Worm (Caenorhabditis elegans) whole organism, L4 larva: ENCODE results near the gene sre-30.

ENCODE experiments used
- F10B5.3 ChIP-seq: sonication (generic microtip); optimal IDR thresholded peaks from 2 replicates; lab custom pipeline; 2016; ENCODE audit warnings: mild to moderate bottlenecking, missing genetic modification characterization, missing compliant biosample characterization
- F37D6.2 ChIP-seq: sonication (generic microtip); optimal IDR thresholded peaks from 2 replicates; lab custom pipeline; 2016; ENCODE audit warnings: mild to moderate bottlenecking, missing genetic modification characterization, missing compliant biosample characterization
- F44E2.7 ChIP-seq: fragments of 200-800 bp; sonication (Bioruptor generic); IDR thresholded peaks from 2 replicates; pipeline ENCODE4 v2.1.2; 2022; ENCODE audit warnings: missing genetic modification characterization, missing compliant biosample characterization
- F49E8.2 ChIP-seq: sonication (generic microtip); optimal IDR thresholded peaks from 2 replicates; lab custom pipeline; 2016; ENCODE audit warnings: missing compliant biosample characterization, mild to moderate bottlenecking, missing genetic modification characterization, borderline replicate concordance
- R02D3.7 ChIP-seq: fragments of 150-350 bp; sonication (generic microtip); optimal IDR thresholded peaks from 3 replicates; lab custom pipeline; 2014; ENCODE audit warnings: missing biosample characterization, missing genetic modification characterization
- T20F7.1 ChIP-seq: fragments of 200-800 bp; sonication (Bioruptor generic); optimal IDR thresholded peaks from 2 replicates; lab custom pipeline; 2018; ENCODE audit warnings: mild to moderate bottlenecking, missing genetic modification characterization, missing compliant biosample characterization
- Y105C5A.15 ChIP-seq: fragments of 200-800 bp; sonication (Bioruptor generic); IDR thresholded peaks from 2 replicates; pipeline ENCODE4 v1.3.6; 2022; ENCODE audit warnings: missing genetic modification characterization, missing compliant biosample characterization
- aha-1 ChIP-seq: fragments of 150-350 bp; peaks from one replicate; lab custom pipeline; 2014; ENCODE audit warnings: missing biosample characterization, missing genetic modification characterization
- ceh-82 ChIP-seq: sonication (generic microtip); optimal IDR thresholded peaks from 2 replicates; lab custom pipeline; 2017; ENCODE audit warnings: missing biosample characterization, missing genetic modification characterization
- ces-1 ChIP-seq: fragments of 150-350 bp; sonication (generic microtip); optimal IDR thresholded peaks from 4 replicates; lab custom pipeline; 2014; ENCODE audit warnings: missing biosample characterization, missing genetic modification reagents, missing genetic modification characterization
- cey-2 ChIP-seq: sonication (generic microtip); optimal IDR thresholded peaks from 3 replicates; lab custom pipeline; 2017; ENCODE audit warnings: missing genetic modification characterization, mild to moderate bottlenecking, missing compliant biosample characterization, antibody characterized with exemption, borderline replicate concordance; ENCODE audit not compliant: insufficient read depth
- daf-12 ChIP-seq: fragments of 150-350 bp; optimal IDR thresholded peaks from 2 replicates; lab custom pipeline; 2014; ENCODE audit warnings: missing biosample characterization, missing genetic modification reagents, missing genetic modification characterization
- daf-16 ChIP-seq, 3 experiments: sonication (generic microtip); optimal IDR thresholded peaks; 2 replicates each; lab custom pipeline; 2016 to 2017; ENCODE audit warnings: missing genetic modification characterization in 3 of 3, missing genetic modification reagents in 3 of 3, mild to moderate bottlenecking in 2 of 3, missing compliant biosample characterization in 2 of 3, missing biosample characterization in 1 of 3, moderate library complexity in 1 of 3
- dmd-6 ChIP-seq: fragments of 200-800 bp; sonication (Bioruptor generic); IDR thresholded peaks from 2 replicates; pipeline ENCODE4 v1.3.6; 2022; ENCODE audit warnings: missing genetic modification reagents, missing genetic modification characterization, missing compliant biosample characterization
- dmd-8 ChIP-seq: fragments of 200-800 bp; sonication (Bioruptor generic); IDR thresholded peaks from 2 replicates; pipeline ENCODE4 v1.3.6; 2022; ENCODE audit warnings: missing genetic modification characterization, missing compliant biosample characterization
- dmd-9 ChIP-seq: fragments of 200-800 bp; sonication (Bioruptor generic); IDR thresholded peaks from 2 replicates; pipeline ENCODE4 v1.3.6; 2022; ENCODE audit warnings: missing genetic modification reagents, missing genetic modification characterization, missing compliant biosample characterization
- egl-43 ChIP-seq: fragments of 200-800 bp; sonication (Bioruptor generic); IDR thresholded peaks from 2 replicates; pipeline ENCODE4 v1.3.6; 2022; ENCODE audit warnings: missing genetic modification reagents, missing genetic modification characterization, missing compliant biosample characterization
- hmg-1.1 ChIP-seq: fragments of 200-800 bp; sonication (Bioruptor generic); IDR thresholded peaks from 2 replicates; pipeline ENCODE4 v1.3.6; 2022; ENCODE audit warnings: missing genetic modification reagents, missing genetic modification characterization, missing compliant biosample characterization
- lim-7 ChIP-seq: fragments of 200-800 bp; sonication (Bioruptor generic); IDR thresholded peaks from 2 replicates; pipeline ENCODE4 v1.3.6; 2022; ENCODE audit warnings: missing genetic modification characterization, missing compliant biosample characterization
- lin-13 ChIP-seq: fragments of 150-350 bp; optimal IDR thresholded peaks from 2 replicates; lab custom pipeline; 2014; ENCODE audit warnings: missing biosample characterization, missing genetic modification reagents, missing genetic modification characterization
- lin-15B ChIP-seq: fragments of 150-350 bp; sonication (generic microtip); optimal IDR thresholded peaks from 3 replicates; lab custom pipeline; 2014; ENCODE audit warnings: missing biosample characterization, missing genetic modification characterization
- lin-39 ChIP-seq: fragments of 150-350 bp; optimal IDR thresholded peaks from 2 replicates; lab custom pipeline; 2014; ENCODE audit warnings: missing biosample characterization, missing genetic modification reagents, missing genetic modification characterization
- mes-2 ChIP-seq: sonication (generic microtip); optimal IDR thresholded peaks from 2 replicates; lab custom pipeline; 2016; ENCODE audit warnings: missing genotype, mild to moderate bottlenecking, missing genetic modification characterization, missing compliant biosample characterization; ENCODE audit not compliant: poor library complexity, severe bottlenecking
- nhr-10 ChIP-seq: fragments of 150-350 bp; optimal IDR thresholded peaks from 2 replicates; lab custom pipeline; 2014; ENCODE audit warnings: missing biosample characterization, missing genetic modification characterization
- nhr-25 ChIP-seq: sonication (generic microtip); optimal IDR thresholded peaks from 2 replicates; lab custom pipeline; 2017; ENCODE audit warnings: missing genetic modification characterization, mild to moderate bottlenecking, missing compliant biosample characterization, antibody characterized with exemption, moderate library complexity, borderline replicate concordance; ENCODE audit not compliant: insufficient read depth
- nhr-28 ChIP-seq: fragments of 150-350 bp; optimal IDR thresholded peaks from 2 replicates; lab custom pipeline; 2014; ENCODE audit warnings: missing biosample characterization, missing genetic modification characterization
- nhr-6 ChIP-seq: fragments of 150-350 bp; optimal IDR thresholded peaks from 2 replicates; lab custom pipeline; 2014; ENCODE audit warnings: missing biosample characterization, missing genetic modification characterization
- pha-4 ChIP-seq, 2 experiments: fragments of 150-350 bp in 1 of 2; fragments of 200-800 bp in 1 of 2; sonication (Bioruptor generic) in 1 of 2; IDR thresholded peaks in 1 of 2; optimal IDR thresholded peaks in 1 of 2; 2 replicates each; pipeline versions ENCODE4 v1.3.6 to Lab custom; 2014 to 2022; ENCODE audit warnings: missing genetic modification characterization in 2 of 2, missing genetic modification reagents in 2 of 2, missing biosample characterization in 1 of 2, missing compliant biosample characterization in 1 of 2
- php-3 ChIP-seq: fragments of 200-800 bp; sonication (Bioruptor generic); IDR thresholded peaks from 2 replicates; pipeline ENCODE4 v1.3.6; 2022; ENCODE audit warnings: missing genetic modification reagents, missing genetic modification characterization, missing compliant biosample characterization
- pqm-1 ChIP-seq: sonication (generic microtip); optimal IDR thresholded peaks from 2 replicates; lab custom pipeline; 2017; ENCODE audit warnings: missing biosample characterization, missing genetic modification characterization
- set-16 ChIP-seq: fragments of 200-800 bp; sonication (Bioruptor generic); IDR thresholded peaks from 2 replicates; pipeline ENCODE4 v1.3.6; 2022; ENCODE audit warnings: missing genetic modification reagents, missing genetic modification characterization, missing compliant biosample characterization
- snpc-4 ChIP-seq: fragments of 150-350 bp; optimal IDR thresholded peaks from 2 replicates; lab custom pipeline; 2014; ENCODE audit warnings: missing biosample characterization, missing genetic modification characterization
- tag-97 ChIP-seq: fragments of 200-800 bp; sonication (Bioruptor generic); IDR thresholded peaks from 2 replicates; pipeline ENCODE4 v1.3.6; 2022; ENCODE audit warnings: missing genetic modification characterization, missing compliant biosample characterization
- unc-62 ChIP-seq, 3 experiments: fragments of 150-350 bp in 1 of 3; sonication (generic microtip); optimal IDR thresholded peaks in 2 of 3; peaks in 1 of 3; 1 replicate in 1 of 3; 2 replicates in 2 of 3; lab custom pipeline; 2014 to 2017; ENCODE audit warnings: missing biosample characterization in 3 of 3, missing genetic modification characterization in 3 of 3, missing genetic modification reagents in 3 of 3, missing genotype in 1 of 3
- vab-7 ChIP-seq: fragments of 200-800 bp; sonication (Bioruptor generic); IDR thresholded peaks from 2 replicates; pipeline ENCODE4 v1.3.6; 2022; ENCODE audit warnings: missing genetic modification reagents, missing genetic modification characterization, missing compliant biosample characterization
- zfp-2 ChIP-seq: sonication (generic microtip); optimal IDR thresholded peaks from 2 replicates; lab custom pipeline; 2016; ENCODE audit warnings: mild to moderate bottlenecking, missing genetic modification characterization, missing compliant biosample characterization
- ztf-11 ChIP-seq: fragments of 150-350 bp; optimal IDR thresholded peaks from 2 replicates; lab custom pipeline; 2014; ENCODE audit warnings: missing biosample characterization, missing genetic modification characterization
- ztf-7 ChIP-seq: fragments of 150-350 bp; optimal IDR thresholded peaks from 2 replicates; lab custom pipeline; 2014; ENCODE audit warnings: missing biosample characterization, missing genetic modification characterization

The sre-30 gene

DNA sequence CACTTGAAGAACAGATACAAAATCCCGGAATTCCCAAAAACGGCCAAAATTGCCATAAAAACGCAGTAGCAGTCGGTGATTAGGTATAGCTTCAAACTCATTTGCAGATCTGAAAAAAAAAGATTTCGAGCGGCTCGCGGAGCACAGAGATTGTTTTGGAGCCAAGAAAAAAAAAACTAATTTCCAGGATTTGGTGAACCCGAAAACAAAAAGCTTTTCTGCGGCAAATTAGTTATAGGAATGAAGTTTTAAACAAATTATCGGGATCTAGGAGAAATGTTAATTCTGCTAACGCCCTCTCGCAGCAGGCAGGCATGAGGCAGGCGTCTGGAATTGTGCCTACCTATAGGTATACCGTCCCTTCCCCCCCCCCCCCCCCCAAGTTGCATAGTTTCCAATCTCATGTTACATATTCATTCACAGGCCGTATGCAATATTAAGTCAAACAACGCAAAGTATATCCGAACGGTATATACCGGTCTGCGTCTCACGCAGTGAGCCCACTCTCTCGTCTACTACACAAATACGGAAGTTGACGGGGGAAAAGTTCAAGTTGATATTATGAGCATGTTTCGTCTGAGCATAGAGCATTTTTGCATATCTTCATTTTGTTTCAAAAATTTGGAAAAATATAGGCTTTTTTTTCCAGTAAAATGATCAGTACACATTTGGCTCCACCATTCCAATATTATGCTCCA is 38.5 kb upstream of the sre-30 start, which contains the start of the genes W05H5.1 and pitr-6:
W05H5.1 (minus strand) TSS at position 101 of the 698 bp plus-strand sequence.
pitr-6 (plus strand) TSS at position 648 of the 698 bp plus-strand sequence.
- TF ChIP-seq php-3 (GFP tag; lab: Robert Waterston, UW) (no peak), aha-1 (tag; lab: Kevin White, UChicago) (peak; percentile 55)

DNA sequence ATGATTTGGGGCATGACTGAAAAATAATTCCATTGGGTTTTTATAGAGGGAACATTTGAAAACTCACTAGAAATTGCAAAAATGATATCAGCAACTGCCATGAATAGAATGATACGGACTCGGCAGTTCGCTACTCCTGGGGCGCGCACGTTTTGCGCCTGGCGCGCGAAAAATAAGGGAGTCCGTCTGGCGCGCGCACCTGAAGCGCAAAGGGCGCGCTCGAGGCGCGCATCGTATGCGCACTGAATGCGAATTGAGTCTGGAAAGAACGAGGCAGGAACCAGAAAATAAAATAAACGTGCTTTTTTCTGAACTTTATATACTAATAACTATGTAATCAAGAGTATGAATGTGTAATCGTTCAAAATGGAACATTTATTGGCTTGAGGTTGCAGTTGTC is 34.9 kb upstream of the sre-30 start, which contains the start of gene Y57A10C.10:
Y57A10C.10 (minus strand) TSS at position 101 of the 400 bp plus-strand sequence.
- peak; percentile 12; the same call in 1 of the 2 replicates for TF ChIP-seq set-16 (GFP tag; lab: Robert Waterston, UW)

DNA sequence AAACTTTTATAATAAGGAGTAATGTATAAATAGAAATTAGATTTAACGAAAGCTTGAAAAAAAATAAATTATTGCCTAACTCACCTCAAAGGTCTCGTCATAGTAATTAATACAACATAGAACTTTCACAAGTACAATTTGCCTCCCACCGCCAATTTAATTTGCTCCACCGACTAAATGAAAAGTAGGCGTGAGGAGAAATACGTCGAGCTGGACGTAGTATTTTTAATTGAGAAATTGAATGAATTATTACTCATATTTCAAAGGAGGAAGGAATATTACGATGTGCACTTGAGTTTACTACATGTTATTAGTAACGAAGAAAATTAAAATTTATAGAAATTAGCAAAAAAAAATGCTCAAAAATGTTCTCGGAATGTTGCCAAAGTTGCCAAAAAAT is 32.1 kb upstream of the sre-30 start, which contains the start of gene Y57A10C.9:
Y57A10C.9 (minus strand) TSS at position 101 of the 400 bp plus-strand sequence.
- no peak for TF ChIP-seq pha-4 (GFP tag; IDR thresholded peaks at IDR 0.05; lab: Robert Waterston, UW)
- no peak for TF ChIP-seq pha-4 (tag; optimal IDR thresholded peaks at IDR 0.05; lab: Kevin White, UChicago)
- TF ChIP-seq snpc-4 (tag; lab: Kevin White, UChicago): no peak
- no peak for TF ChIP-seq ztf-11 (tag; lab: Kevin White, UChicago)
- TF ChIP-seq nhr-25 (tag; lab: Kevin White, UChicago): no peak
- no peak for TF ChIP-seq nhr-6 (tag; lab: Kevin White, UChicago)
- TF ChIP-seq F44E2.7 (GFP tag; lab: Robert Waterston, UW): no peak
- TF ChIP-seq lin-15B (tag; lab: Kevin White, UChicago): no peak
- TF ChIP-seq nhr-10 (tag; lab: Kevin White, UChicago): no peak
- no peak for TF ChIP-seq lin-39 (tag; lab: Kevin White, UChicago)
- no peak for TF ChIP-seq daf-12 (tag; lab: Kevin White, UChicago)
- TF ChIP-seq zfp-2 (tag; lab: Kevin White, UChicago): no peak

DNA sequence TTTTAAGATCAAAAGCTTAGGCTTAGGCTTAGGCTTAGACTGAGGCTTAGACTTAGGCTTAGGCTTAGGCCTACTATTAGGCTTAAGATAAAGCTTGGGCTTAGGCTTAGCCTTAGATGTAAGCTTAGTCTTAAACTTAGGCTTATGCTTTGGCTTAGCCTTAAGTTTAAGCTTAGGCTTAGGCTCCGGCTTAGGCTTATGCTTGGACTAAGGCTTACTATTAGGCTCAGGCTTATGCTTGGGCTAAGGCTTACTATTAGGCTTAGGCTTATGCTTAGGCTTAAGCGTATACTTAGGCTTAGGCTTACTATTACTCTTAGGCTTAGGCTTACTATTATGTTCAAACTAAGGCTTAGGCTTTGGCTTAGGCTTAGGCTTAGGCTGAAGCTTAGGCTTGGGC is 30.4 kb upstream of the sre-30 start:
- TF ChIP-seq F37D6.2 (tag; lab: Kevin White, UChicago) (no peak), T20F7.1 (GFP tag; lab: Kevin White, UChicago) (no peak), aha-1 (tag; lab: Kevin White, UChicago) (no peak), lim-7 (GFP tag; lab: Robert Waterston, UW) (0 out of 2 replicates have a peak, but pooled peaks have one; percentile 32), unc-62 (GFP tag; optimal IDR thresholded peaks at IDR 0.05 in 1 of 2; lab: Kevin White, UChicago) (no peak), unc-62 (tag; optimal IDR thresholded peaks at IDR 0.05; lab: Kevin White, UChicago) (no peak), ztf-7 (tag; lab: Kevin White, UChicago) (no peak), daf-16 (GFP tag; optimal IDR thresholded peaks at IDR 0.05; lab: Kevin White, UChicago) (no peak), daf-16 (tag; optimal IDR thresholded peaks at IDR 0.05; lab: Kevin White, UChicago) (no peak), nhr-28 (tag; lab: Kevin White, UChicago) (no peak)
- TF ChIP-seq, all 104 proteins: peak for 1

DNA sequence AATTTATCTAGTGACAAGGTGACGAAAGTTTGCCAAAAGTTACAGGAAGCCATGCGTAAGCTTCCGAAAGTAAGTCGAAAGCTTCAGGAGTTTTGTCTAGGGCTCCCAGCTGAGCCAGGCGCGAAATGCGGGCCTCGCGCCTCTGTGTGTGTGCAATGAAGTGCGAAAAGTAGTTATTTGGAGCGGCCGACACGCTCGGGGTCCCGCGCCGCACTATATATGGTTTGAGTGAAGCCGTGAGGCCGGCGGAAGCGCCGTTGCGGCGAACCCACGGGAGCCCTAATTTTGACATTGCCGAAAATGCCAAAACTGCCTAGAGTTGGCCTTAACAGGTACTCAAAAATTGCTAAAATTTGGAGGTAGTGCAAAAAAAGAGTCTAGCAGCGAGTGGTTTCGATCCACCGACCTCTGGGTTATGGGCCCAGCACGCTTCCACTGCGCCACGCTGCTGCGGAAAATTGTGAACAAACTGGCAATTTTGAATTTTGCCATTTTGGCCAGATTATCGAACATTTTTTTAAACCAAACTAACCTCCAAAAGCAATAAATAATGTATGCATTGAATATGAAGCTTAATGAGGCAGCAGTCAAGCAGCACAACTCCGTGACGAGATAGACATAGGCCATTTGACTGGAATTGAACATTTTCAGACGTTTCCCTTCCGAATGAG is 29.0 kb upstream of the sre-30 start:
- TF ChIP-seq cey-2 (tag; lab: Kevin White, UChicago) (no peak), F49E8.2 (no peak), mes-2 (tag; lab: Kevin White, UChicago) (no peak), hmg-1.1 (no peak), F10B5.3 (tag; lab: Kevin White, UChicago) (no peak), lim-7 (GFP tag; lab: Robert Waterston, UW) (peak; percentile 63; the same call in 1 of the 2 replicates), tag-97 (GFP tag; lab: Robert Waterston, UW) (no peak), vab-7 (GFP tag; lab: Robert Waterston, UW) (peak; percentile 42; the same call in 1 of the 2 replicates), ceh-82 (no peak), lin-13 (GFP tag; lab: Kevin White, UChicago) (no peak), nhr-10 (tag; lab: Kevin White, UChicago) (no peak), R02D3.7 (tag; lab: Kevin White, UChicago) (no peak), set-16 (GFP tag; lab: Robert Waterston, UW) (peak; percentile 62), pqm-1 (tag; lab: Kevin White, UChicago) (no peak), egl-43 (GFP tag; lab: Robert Waterston, UW) (peak; percentile 57; the same call in 1 of the 2 replicates), dmd-9 (GFP tag; lab: Robert Waterston, UW) (0 out of 2 replicates have a peak, but pooled peaks have one; percentile 61), ces-1 (GFP tag; lab: Kevin White, UChicago) (no peak), dmd-6 (no peak), Y105C5A.15 (GFP tag; lab: Robert Waterston, UW) (no peak), dmd-8 (GFP tag; lab: Robert Waterston, UW) (0 out of 2 replicates have a peak, but pooled peaks have one; percentile 47)
